Worm (Caenorhabditis elegans): ENCODE results near the gene tag-342.
"Not testable (repeated sequence)": the region's sequence is repeated elsewhere in the genome, so short reads cannot be mapped to it uniquely, and the experiment has no call there.

DNA sequence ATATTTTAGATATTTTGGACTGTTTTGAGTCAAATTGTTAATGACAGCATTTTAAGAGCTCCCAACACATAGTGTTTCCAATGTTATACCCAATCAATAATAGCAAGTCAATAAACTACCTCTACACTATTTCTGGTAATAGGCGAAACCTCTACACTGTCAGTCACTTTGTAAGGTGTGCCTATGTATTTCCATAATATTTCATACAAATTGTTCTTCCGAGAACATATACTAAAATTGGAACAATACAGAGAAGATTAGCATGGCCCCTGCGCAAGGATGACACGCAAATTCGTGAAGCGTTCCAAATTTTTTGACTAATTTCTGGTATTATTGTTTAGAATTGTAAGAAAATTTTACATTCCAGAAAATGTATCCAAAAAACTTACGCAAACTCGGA, 22.3 kb upstream of the tag-342 start:
- TF ChIP-seq F13C5.2, ets-7 (tag; optimal IDR thresholded peaks at IDR 0.05): not testable (repeated sequence)

Data from whole organism, early embryonic.